Worm (Caenorhabditis elegans): ENCODE data around the gene col-148.

DNA sequence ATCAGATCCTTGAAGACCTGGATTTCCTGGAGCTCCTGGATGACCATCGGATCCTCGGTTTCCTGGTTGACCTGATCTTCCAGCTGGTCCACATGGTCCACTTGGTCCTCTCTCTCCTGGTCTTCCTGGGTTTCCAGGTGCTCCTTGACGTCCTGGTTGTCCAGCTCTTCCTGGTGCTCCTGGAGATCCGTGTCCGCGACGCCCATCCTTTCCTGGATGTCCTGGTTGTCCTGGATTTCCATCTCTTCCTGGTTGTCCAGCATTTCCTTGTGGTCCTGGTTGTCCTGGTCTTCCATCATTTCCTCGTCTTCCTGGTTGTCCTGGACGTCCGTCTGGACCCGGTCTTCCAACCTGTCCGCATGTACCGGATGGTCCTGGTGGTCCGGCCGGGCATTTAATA lies 50.3 kb downstream of the col-148 start:
- TF ChIP-seq nhr-28 (tag; optimal IDR thresholded peaks at IDR 0.05) (no peak), skn-1 (tag; optimal IDR thresholded peaks at IDR 0.05) (no peak), nhr-84 (tag; optimal IDR thresholded peaks at IDR 0.05) (no peak), ceh-63 (GFP tag; optimal IDR thresholded peaks at IDR 0.05) (no peak), fkh-10 (GFP tag; optimal IDR thresholded peaks at IDR 0.05) (no peak), dpl-1 (GFP tag; optimal IDR thresholded peaks at IDR 0.05) (no peak), nhr-71 (tag; optimal IDR thresholded peaks at IDR 0.05) (no peak), zag-1 (tag; optimal IDR thresholded peaks at IDR 0.05) (no peak), lin-15B (tag; optimal IDR thresholded peaks at IDR 0.05) (no peak)
